Fruit fly (Drosophila melanogaster) whole organism, prepupa: ENCODE data around the gene Mst98Ca.

ENCODE experiments used
- Blimp-1 ChIP-seq: fragments of 200-800 bp; sonication (Bioruptor generic); optimal IDR thresholded peaks from 3 replicates; lab custom pipeline; 2017; ENCODE audit warnings: missing biosample characterization, missing genetic modification characterization, mild to moderate bottlenecking, moderate library complexity, missing genetic modification reagents
- CG10631 ChIP-seq: fragments of 200-800 bp; sonication (Bioruptor generic); optimal IDR thresholded peaks from 2 replicates; lab custom pipeline; 2016; ENCODE audit warnings: missing biosample characterization, missing genetic modification characterization
- CG10669 ChIP-seq: fragments of 200-800 bp; sonication (Bioruptor generic); optimal IDR thresholded peaks from 3 replicates; lab custom pipeline; 2018; ENCODE audit warnings: missing biosample characterization, mild to moderate bottlenecking, missing genetic modification characterization, moderate library complexity
- CG11294 ChIP-seq: fragments of 200-800 bp; sonication (Bioruptor generic); IDR thresholded peaks from 2 replicates; pipeline ENCODE4 v1.3.6; 2022; ENCODE audit warnings: missing biosample characterization, missing genetic modification characterization
- CG11762 ChIP-seq: fragments of 200-800 bp; sonication (Bioruptor generic); optimal IDR thresholded peaks from 3 replicates; lab custom pipeline; 2016; ENCODE audit warnings: missing biosample characterization, missing genetic modification characterization; ENCODE audit not compliant: insufficient read depth
- CG15336 ChIP-seq: fragments of 200-800 bp; sonication (Bioruptor generic); IDR thresholded peaks from 2 replicates; pipeline ENCODE4 v1.3.6; 2022; ENCODE audit warnings: missing biosample characterization, missing genetic modification characterization
- CG16779 ChIP-seq: fragments of 200-800 bp; sonication (Bioruptor generic); optimal IDR thresholded peaks from 3 replicates; lab custom pipeline; 2017; ENCODE audit warnings: missing biosample characterization, mild to moderate bottlenecking, missing genetic modification characterization
- CG3032 ChIP-seq: fragments of 200-800 bp; optimal IDR thresholded peaks from 2 replicates; lab custom pipeline; 2019; ENCODE audit warnings: missing biosample characterization, mild to moderate bottlenecking, missing genetic modification characterization, moderate library complexity
- CG32006 ChIP-seq: fragments of 200-800 bp; sonication (Bioruptor generic); optimal IDR thresholded peaks from 3 replicates; lab custom pipeline; 2017; ENCODE audit warnings: missing biosample characterization, mild to moderate bottlenecking, missing genetic modification characterization
- CG4318 ChIP-seq: fragments of 200-800 bp; sonication (Bioruptor generic); optimal IDR thresholded peaks from 3 replicates; lab custom pipeline; 2017; ENCODE audit warnings: missing biosample characterization, mild to moderate bottlenecking, missing genetic modification characterization
- CG6276 ChIP-seq: fragments of 200-800 bp; sonication (Bioruptor generic); optimal IDR thresholded peaks from 2 replicates; lab custom pipeline; 2017; ENCODE audit warnings: missing biosample characterization, mild to moderate bottlenecking, missing genetic modification characterization
- CG6792 ChIP-seq: fragments of 200-800 bp; sonication (Bioruptor generic); optimal IDR thresholded peaks from 3 replicates; lab custom pipeline; 2016; ENCODE audit warnings: missing biosample characterization, missing genetic modification characterization
- CG6808 ChIP-seq: fragments of 200-800 bp; sonication (Bioruptor generic); optimal IDR thresholded peaks from 3 replicates; lab custom pipeline; 2017; ENCODE audit warnings: missing biosample characterization, missing genetic modification characterization, mild to moderate bottlenecking, moderate library complexity, missing genetic modification reagents
- CG8119 ChIP-seq: fragments of 200-800 bp; sonication (Bioruptor generic); IDR thresholded peaks from 3 replicates; pipeline ENCODE4 v1.3.6; 2022; ENCODE audit warnings: missing biosample characterization, missing genetic modification characterization
- CG8632 ChIP-seq: fragments of 200-800 bp; sonication (Bioruptor generic); optimal IDR thresholded peaks from 3 replicates; lab custom pipeline; 2016; ENCODE audit warnings: missing biosample characterization, missing genetic modification characterization
- Eip78C ChIP-seq: fragments of 200-800 bp; sonication (Bioruptor generic); peaks from one replicate; lab custom pipeline; 2016; ENCODE audit warnings: missing biosample characterization, missing genetic modification characterization
- Ets21C ChIP-seq: fragments of 200-800 bp; sonication (Bioruptor generic); optimal IDR thresholded peaks from 3 replicates; lab custom pipeline; 2016; ENCODE audit warnings: missing biosample characterization, missing genetic modification characterization
- Ets96B ChIP-seq: fragments of 200-800 bp; optimal IDR thresholded peaks from 2 replicates; lab custom pipeline; 2019; ENCODE audit warnings: missing biosample characterization, mild to moderate bottlenecking, missing genetic modification characterization, moderate library complexity
- Gug ChIP-seq: fragments of 200-800 bp; sonication (Bioruptor generic); IDR thresholded peaks from 2 replicates; pipeline ENCODE4 v1.3.6; 2022; ENCODE audit warnings: missing biosample characterization, missing genetic modification characterization
- Hr38 ChIP-seq: sonication (Bioruptor generic); optimal IDR thresholded peaks from 2 replicates; lab custom pipeline; 2016; ENCODE audit warnings: missing biosample characterization, missing genetic modification characterization
- Hr39 ChIP-seq: fragments of 200-800 bp; sonication (Bioruptor generic); optimal IDR thresholded peaks from 2 replicates; lab custom pipeline; 2016; ENCODE audit warnings: missing biosample characterization, missing genetic modification characterization
- Hr4 ChIP-seq: fragments of 200-800 bp; sonication (Bioruptor generic); optimal IDR thresholded peaks from 3 replicates; lab custom pipeline; 2016; ENCODE audit warnings: missing biosample characterization, missing genetic modification characterization
- Lpt ChIP-seq: fragments of 200-800 bp; sonication (Bioruptor generic); optimal IDR thresholded peaks from 3 replicates; lab custom pipeline; 2016; ENCODE audit warnings: missing biosample characterization, missing genetic modification characterization
- OdsH ChIP-seq: fragments of 200-800 bp; sonication (Bioruptor generic); optimal IDR thresholded peaks from 3 replicates; lab custom pipeline; 2016; ENCODE audit warnings: missing biosample characterization, missing genetic modification characterization
- Smox ChIP-seq: fragments of 200-800 bp; sonication (Bioruptor generic); optimal IDR thresholded peaks from 3 replicates; lab custom pipeline; 2016; ENCODE audit warnings: missing biosample characterization, missing genetic modification characterization
- Sox102F ChIP-seq: fragments of 200-800 bp; sonication (Bioruptor generic); optimal IDR thresholded peaks from 2 replicates; lab custom pipeline; 2016; ENCODE audit warnings: missing biosample characterization, mild to moderate bottlenecking, missing genetic modification characterization
- Sox15 ChIP-seq: fragments of 200-800 bp; sonication (Bioruptor generic); optimal IDR thresholded peaks from 3 replicates; lab custom pipeline; 2016; ENCODE audit warnings: missing biosample characterization, missing genetic modification characterization
- achi ChIP-seq: fragments of 200-800 bp; sonication (Bioruptor generic); optimal IDR thresholded peaks from 3 replicates; lab custom pipeline; 2016; ENCODE audit warnings: missing biosample characterization, missing genetic modification characterization
- acj6 ChIP-seq: fragments of 200-800 bp; sonication (Bioruptor generic); optimal IDR thresholded peaks from 3 replicates; lab custom pipeline; 2016; ENCODE audit warnings: missing biosample characterization, missing genetic modification characterization
- cyc ChIP-seq: fragments of 200-800 bp; sonication (Bioruptor generic); optimal IDR thresholded peaks from 3 replicates; lab custom pipeline; 2016; ENCODE audit warnings: missing biosample characterization, missing genetic modification characterization
- dac ChIP-seq: fragments of 200-800 bp; sonication (Bioruptor generic); optimal IDR thresholded peaks from 2 replicates; lab custom pipeline; 2017; ENCODE audit warnings: missing biosample characterization, mild to moderate bottlenecking, missing genetic modification characterization
- dsx ChIP-seq: fragments of 200-800 bp; optimal IDR thresholded peaks from 3 replicates; lab custom pipeline; 2019; ENCODE audit warnings: missing biosample characterization, mild to moderate bottlenecking, missing genetic modification characterization, moderate library complexity; ENCODE audit not compliant: poor library complexity, severe bottlenecking
- eg ChIP-seq: fragments of 200-800 bp; sonication (Bioruptor generic); IDR thresholded peaks from 3 replicates; pipeline ENCODE4 v1.3.6; 2022; ENCODE audit warnings: missing biosample characterization, missing genetic modification characterization
- esn ChIP-seq: fragments of 200-800 bp; sonication (Bioruptor generic); optimal IDR thresholded peaks from 2 replicates; lab custom pipeline; 2016; ENCODE audit warnings: missing biosample characterization, mild to moderate bottlenecking, missing genetic modification characterization, moderate library complexity
- fkh ChIP-seq: fragments of 200-800 bp; sonication (Bioruptor generic); optimal IDR thresholded peaks from 3 replicates; lab custom pipeline; 2017; ENCODE audit warnings: missing biosample characterization, mild to moderate bottlenecking, missing genetic modification characterization, moderate library complexity
- lz ChIP-seq: fragments of 200-800 bp; sonication (Bioruptor generic); optimal IDR thresholded peaks from 3 replicates; lab custom pipeline; 2016; ENCODE audit warnings: missing biosample characterization, missing genetic modification characterization
- net ChIP-seq: fragments of 200-800 bp; sonication (Bioruptor generic); optimal IDR thresholded peaks from 3 replicates; lab custom pipeline; 2016; ENCODE audit warnings: missing biosample characterization, missing genetic modification characterization
- salr ChIP-seq, 2 experiments: fragments of 200-800 bp; sonication (Bioruptor generic); optimal IDR thresholded peaks; 3 replicates each; lab custom pipeline; 2016 to 2018; ENCODE audit warnings: missing biosample characterization in 2 of 2, missing genetic modification characterization in 2 of 2, mild to moderate bottlenecking in 1 of 2
- spab ChIP-seq: fragments of 200-800 bp; sonication (Bioruptor generic); optimal IDR thresholded peaks from 2 replicates; lab custom pipeline; 2017; ENCODE audit warnings: missing biosample characterization, mild to moderate bottlenecking, missing genetic modification characterization, missing genetic modification reagents
- ss ChIP-seq, 2 experiments: fragments of 200-800 bp; sonication (Bioruptor generic); optimal IDR thresholded peaks; 2 replicates in 1 of 2; 3 replicates in 1 of 2; lab custom pipeline; 2017 to 2018; ENCODE audit warnings: mild to moderate bottlenecking in 2 of 2, missing biosample characterization in 2 of 2, missing genetic modification characterization in 2 of 2, moderate library complexity in 1 of 2
- svp ChIP-seq: fragments of 200-800 bp; sonication (Bioruptor generic); peaks from one replicate; lab custom pipeline; 2016; ENCODE audit warnings: missing biosample characterization, missing genetic modification characterization
- vri ChIP-seq: fragments of 200-800 bp; sonication (Bioruptor generic); optimal IDR thresholded peaks from 3 replicates; lab custom pipeline; 2016; ENCODE audit warnings: missing biosample characterization, mild to moderate bottlenecking, missing genetic modification characterization

Gene Mst98Ca

DNA sequence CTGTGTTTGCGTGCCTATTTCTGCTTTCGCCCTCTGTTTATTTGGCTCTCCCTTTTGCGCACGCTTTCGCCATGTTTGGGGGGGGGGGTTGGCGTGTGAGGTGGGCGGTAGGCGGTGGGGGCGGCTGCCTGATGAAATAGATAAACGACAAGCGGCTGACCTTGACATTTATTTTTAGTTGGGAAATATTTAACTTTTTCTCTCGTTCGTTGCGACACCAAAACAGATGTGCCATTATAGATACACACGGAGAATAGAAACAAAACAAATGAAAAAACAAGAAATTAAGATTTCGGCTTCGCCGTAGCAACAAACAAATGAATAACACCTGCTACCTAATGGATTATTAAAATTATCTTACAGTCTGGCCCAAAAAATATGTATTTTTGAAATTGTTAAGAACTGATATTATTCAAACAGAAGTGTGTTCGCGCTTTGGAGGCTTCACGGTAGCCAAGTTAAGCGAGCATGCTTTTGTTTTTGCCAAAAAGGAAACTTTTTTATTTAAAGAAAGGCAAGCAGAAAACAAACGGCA is 41.1 kb downstream of the Mst98Ca start (continued):
- no peak for TF ChIP-seq CG10669 (GFP tag; lab: Kevin White, UChicago)
- peak; percentile 50 for TF ChIP-seq Eip78C (GFP tag; lab: Kevin White, UChicago)
- TF ChIP-seq salr (GFP tag; optimal IDR thresholded peaks at IDR 0.05; lab: Kevin White, UChicago): no peak
- TF ChIP-seq eg (GFP tag; lab: Robert Waterston, UW): peak; percentile 70; the same call in 2 of the 3 replicates
- no peak for TF ChIP-seq Sox102F (GFP tag; lab: Kevin White, UChicago)
- TF ChIP-seq dsx (GFP tag; lab: Kevin White, UChicago): no peak
- TF ChIP-seq OdsH: peak; percentile 13
- TF ChIP-seq acj6: no peak
- TF ChIP-seq Gug: peak; percentile 45
- TF ChIP-seq CG4318 (GFP tag; lab: Kevin White, UChicago): no peak
- peak; percentile 36; the same call in 1 of the 2 replicates for TF ChIP-seq CG11294 (GFP tag; lab: Robert Waterston, UW)
- peak; percentile 10 for TF ChIP-seq net (GFP tag; lab: Kevin White, UChicago)
- peak; percentile 32 for TF ChIP-seq achi (GFP tag; lab: Kevin White, UChicago)
- TF ChIP-seq CG32006 (GFP tag; lab: Kevin White, UChicago): peak; percentile 51
- no peak for TF ChIP-seq Blimp-1 (GFP tag; lab: Kevin White, UChicago)
- TF ChIP-seq CG6792 (GFP tag; lab: Kevin White, UChicago): no peak
- peak; percentile 53; the same call in 1 of the 3 replicates for TF ChIP-seq CG8119 (GFP tag; lab: Robert Waterston, UW)
- TF ChIP-seq CG16779 (tag; lab: Kevin White, UChicago): no peak
- TF ChIP-seq Sox15 (GFP tag; lab: Kevin White, UChicago): no peak
- TF ChIP-seq vri (GFP tag; lab: Kevin White, UChicago): no peak
- peak; percentile 30 for TF ChIP-seq CG6276 (GFP tag; lab: Kevin White, UChicago)
- TF ChIP-seq Lpt (GFP tag; lab: Kevin White, UChicago): peak; percentile 3
- no peak for TF ChIP-seq spab (GFP tag; lab: Kevin White, UChicago)
- TF ChIP-seq svp: peak; percentile 67
- peak; percentile 61 for TF ChIP-seq Hr4
- no peak for TF ChIP-seq Smox
- TF ChIP-seq Hr39 (GFP tag; lab: Kevin White, UChicago): no peak
- peak; percentile 64; the same call in 1 of the 2 replicates for TF ChIP-seq CG15336 (GFP tag; lab: Robert Waterston, UW)
- TF ChIP-seq, all 60 proteins: peak for 17

DNA sequence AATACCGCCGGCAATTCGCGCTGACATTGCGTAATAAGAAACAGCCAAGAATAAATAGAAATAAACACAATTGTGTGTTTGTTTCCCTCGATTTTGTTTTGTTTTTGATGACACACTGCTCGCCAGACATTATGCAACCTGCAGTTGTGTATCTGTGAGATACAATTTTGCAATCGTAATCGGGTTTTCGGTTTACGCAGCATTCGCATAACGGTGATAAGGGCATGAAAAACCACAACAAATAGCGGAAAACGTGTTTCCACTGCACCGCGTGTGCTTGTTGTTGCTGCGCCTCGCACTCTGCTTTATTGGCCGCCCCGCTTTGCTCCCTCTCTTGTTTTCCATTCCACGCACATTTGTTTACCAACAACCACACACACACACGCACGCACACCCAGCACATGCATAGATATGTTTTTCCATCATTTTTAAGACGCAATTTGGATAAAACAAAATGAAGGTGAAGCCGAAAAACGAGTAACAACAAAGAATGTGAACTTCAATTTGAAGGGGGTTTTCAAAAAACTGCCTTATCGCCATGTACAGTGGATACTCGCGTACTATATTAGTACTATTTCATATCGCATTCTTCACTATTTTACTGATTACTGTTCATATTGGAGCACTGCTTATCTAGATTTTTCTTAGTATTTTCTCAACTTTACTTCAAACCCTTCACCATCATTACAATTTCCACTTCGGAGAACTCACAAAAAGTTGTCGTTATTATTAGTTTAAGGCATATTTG is 41.7 kb downstream of the Mst98Ca start:
- TF ChIP-seq Gug: no peak
- no peak for TF ChIP-seq achi (GFP tag; lab: Kevin White, UChicago)
- peak; percentile 71 for TF ChIP-seq vri (GFP tag; lab: Kevin White, UChicago)
- TF ChIP-seq fkh: peak; percentile 38
- TF ChIP-seq CG11762 (GFP tag; lab: Kevin White, UChicago): no peak
- TF ChIP-seq CG32006 (GFP tag; lab: Kevin White, UChicago): no peak
- TF ChIP-seq acj6: no peak
- no peak for TF ChIP-seq Blimp-1 (GFP tag; lab: Kevin White, UChicago)
- TF ChIP-seq, all 60 proteins: peak for 2

- TF ChIP-seq Sox15 (GFP tag; lab: Kevin White, UChicago) (peak; percentile 72), salr (GFP tag; optimal IDR thresholded peaks at IDR 0.05; lab: Kevin White, UChicago) (peak; percentile 34 to 60), CG3032 (tag; lab: Kevin White, UChicago) (peak; percentile 77), CG6792 (GFP tag; lab: Kevin White, UChicago) (peak; percentile 71), CG8632 (peak; percentile 69), achi (GFP tag; lab: Kevin White, UChicago) (peak; percentile 72), vri (GFP tag; lab: Kevin White, UChicago) (peak; percentile 96), dac (GFP tag; lab: Kevin White, UChicago) (peak; percentile 34), Ets96B (tag; lab: Kevin White, UChicago) (peak; percentile 45), ss (GFP tag; optimal IDR thresholded peaks at IDR 0.05; lab: Kevin White, UChicago) (peak; percentile 3 to 71), Hr38 (no peak), lz (GFP tag; lab: Kevin White, UChicago) (peak; percentile 84), CG10631 (GFP tag; lab: Kevin White, UChicago) (peak; percentile 77), esn (peak; percentile 80), CG11294 (GFP tag; lab: Robert Waterston, UW) (peak; percentile 52; the same call in 1 of the 2 replicates), OdsH (peak; percentile 81), fkh (peak; percentile 63), CG6808 (GFP tag; lab: Kevin White, UChicago) (peak; percentile 71), Sox102F (GFP tag; lab: Kevin White, UChicago) (peak; percentile 51), Ets21C (GFP tag; lab: Kevin White, UChicago) (peak; percentile 81), Gug (peak; percentile 66), Hr4 (peak; percentile 76), CG15336 (GFP tag; lab: Robert Waterston, UW) (peak; percentile 32; the same call in 1 of the 2 replicates), cyc (GFP tag; lab: Kevin White, UChicago) (peak; percentile 80), CG16779 (tag; lab: Kevin White, UChicago) (peak; percentile 26)
Measured at dm6 chr3R:28335462-28335998, 44.4 kb downstream of the Mst98Ca start.
